Fruit fly (Drosophila melanogaster) whole organism, prepupa: ENCODE data around the gene pyd.

ENCODE experiments used
- CG11902 ChIP-seq: fragments of 200-800 bp; sonication (Bioruptor generic); optimal IDR thresholded peaks from 3 replicates; lab custom pipeline; 2016; ENCODE audit warnings: missing biosample characterization, missing genetic modification characterization
- CG15336 ChIP-seq: fragments of 200-800 bp; sonication (Bioruptor generic); IDR thresholded peaks from 2 replicates; pipeline ENCODE4 v1.3.6; 2022; ENCODE audit warnings: missing biosample characterization, missing genetic modification characterization
- CG34406 ChIP-seq: fragments of 200-800 bp; sonication (Bioruptor generic); optimal IDR thresholded peaks from 3 replicates; lab custom pipeline; 2016; ENCODE audit warnings: missing biosample characterization, missing genetic modification characterization
- CG6808 ChIP-seq: fragments of 200-800 bp; sonication (Bioruptor generic); optimal IDR thresholded peaks from 3 replicates; lab custom pipeline; 2017; ENCODE audit warnings: missing biosample characterization, missing genetic modification characterization, mild to moderate bottlenecking, moderate library complexity, missing genetic modification reagents
- CG9139 ChIP-seq: fragments of 200-800 bp; sonication (Bioruptor generic); optimal IDR thresholded peaks from 3 replicates; lab custom pipeline; 2017; ENCODE audit warnings: missing biosample characterization, mild to moderate bottlenecking, missing genetic modification characterization
- Eip93F ChIP-seq: fragments of 200-800 bp; sonication (Bioruptor generic); optimal IDR thresholded peaks from 2 replicates; lab custom pipeline; 2016; ENCODE audit warnings: missing biosample characterization, mild to moderate bottlenecking, missing genetic modification characterization
- Gug ChIP-seq: fragments of 200-800 bp; sonication (Bioruptor generic); IDR thresholded peaks from 2 replicates; pipeline ENCODE4 v1.3.6; 2022; ENCODE audit warnings: missing biosample characterization, missing genetic modification characterization
- Hr39 ChIP-seq: fragments of 200-800 bp; sonication (Bioruptor generic); optimal IDR thresholded peaks from 2 replicates; lab custom pipeline; 2016; ENCODE audit warnings: missing biosample characterization, missing genetic modification characterization
- OdsH ChIP-seq: fragments of 200-800 bp; sonication (Bioruptor generic); optimal IDR thresholded peaks from 3 replicates; lab custom pipeline; 2016; ENCODE audit warnings: missing biosample characterization, missing genetic modification characterization
- dac ChIP-seq: fragments of 200-800 bp; sonication (Bioruptor generic); optimal IDR thresholded peaks from 2 replicates; lab custom pipeline; 2017; ENCODE audit warnings: missing biosample characterization, mild to moderate bottlenecking, missing genetic modification characterization
- esn ChIP-seq: fragments of 200-800 bp; sonication (Bioruptor generic); optimal IDR thresholded peaks from 2 replicates; lab custom pipeline; 2016; ENCODE audit warnings: missing biosample characterization, mild to moderate bottlenecking, missing genetic modification characterization, moderate library complexity
- fd59A ChIP-seq: fragments of 200-800 bp; sonication (Bioruptor generic); optimal IDR thresholded peaks from 2 replicates; lab custom pipeline; 2017; ENCODE audit warnings: missing biosample characterization, mild to moderate bottlenecking, missing genetic modification characterization, missing genetic modification reagents
- spab ChIP-seq: fragments of 200-800 bp; sonication (Bioruptor generic); optimal IDR thresholded peaks from 2 replicates; lab custom pipeline; 2017; ENCODE audit warnings: missing biosample characterization, mild to moderate bottlenecking, missing genetic modification characterization, missing genetic modification reagents
- ss ChIP-seq, 2 experiments: fragments of 200-800 bp; sonication (Bioruptor generic); optimal IDR thresholded peaks; 2 replicates in 1 of 2; 3 replicates in 1 of 2; lab custom pipeline; 2017 to 2018; ENCODE audit warnings: mild to moderate bottlenecking in 2 of 2, missing biosample characterization in 2 of 2, missing genetic modification characterization in 2 of 2, moderate library complexity in 1 of 2

DNA sequence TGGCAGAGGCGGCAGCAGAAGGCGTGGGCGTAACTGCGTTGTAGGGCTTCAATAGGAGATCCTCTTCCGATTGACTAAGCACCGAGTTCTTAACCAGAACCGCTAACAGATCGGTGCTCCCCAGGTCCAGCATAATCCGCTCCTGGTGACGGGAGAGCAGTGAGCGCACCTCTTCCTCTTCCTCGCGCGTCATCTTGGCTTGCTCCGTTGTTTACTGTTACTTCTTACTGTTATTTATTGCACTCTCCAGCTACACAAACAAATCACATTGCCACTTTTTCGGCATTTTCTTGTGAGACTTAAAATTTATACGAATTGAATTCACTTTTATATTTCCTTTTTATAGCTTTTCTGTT is 654 bp downstream of the pyd start:
- TF ChIP-seq CG9139 (GFP tag; lab: Kevin White, UChicago), result no peak
- TF ChIP-seq Gug (GFP tag; lab: Robert Waterston, UW), result no peak
- TF ChIP-seq ss (GFP tag; optimal IDR thresholded peaks at IDR 0.05; lab: Kevin White, UChicago), result no peak
- TF ChIP-seq CG15336 (GFP tag; lab: Robert Waterston, UW), result no peak
- TF ChIP-seq dac (GFP tag; lab: Kevin White, UChicago), result no peak
- TF ChIP-seq CG34406, result no peak
- TF ChIP-seq OdsH, result no peak
- TF ChIP-seq CG6808 (GFP tag; lab: Kevin White, UChicago), result no peak
- no peak for TF ChIP-seq Eip93F (GFP tag; lab: Kevin White, UChicago)
- TF ChIP-seq Hr39 (GFP tag; lab: Kevin White, UChicago), result no peak
- no peak for TF ChIP-seq fd59A (GFP tag; lab: Kevin White, UChicago)
- no peak for TF ChIP-seq spab (GFP tag; lab: Kevin White, UChicago)
- TF ChIP-seq esn (GFP tag; lab: Kevin White, UChicago), result no peak
- TF ChIP-seq CG11902 (GFP tag; lab: Kevin White, UChicago), result no peak
